Worm (Caenorhabditis elegans) whole organism, early embryonic: ENCODE measurements around the gene acer-1.

Source experiments
- B0310.2 ChIP-seq: sonication (generic microtip); optimal IDR thresholded peaks from 2 replicates; lab custom pipeline; 2016; ENCODE audit warnings: mild to moderate bottlenecking, missing genetic modification characterization, missing compliant biosample characterization
- F13C5.2 ChIP-seq: sonication (generic microtip); optimal IDR thresholded peaks from 2 replicates; lab custom pipeline; 2017; ENCODE audit warnings: mild to moderate bottlenecking, missing genetic modification characterization, inconsistent platforms, missing compliant biosample characterization
- ama-1 ChIP-seq: fragments of 150-350 bp; optimal IDR thresholded peaks from 2 replicates; lab custom pipeline; 2014
- ceh-13 ChIP-seq: fragments of 200-800 bp; sonication (Bioruptor generic); optimal IDR thresholded peaks from 2 replicates; lab custom pipeline; 2018; ENCODE audit warnings: mild to moderate bottlenecking, missing genetic modification characterization, missing compliant biosample characterization
- flt-1 ChIP-seq: fragments of 200-800 bp; sonication (Bioruptor generic); IDR thresholded peaks from 2 replicates; pipeline ENCODE4 v1.3.6; 2022; ENCODE audit warnings: missing genetic modification characterization, missing compliant biosample characterization
- hmbx-1 ChIP-seq: sonication (generic microtip); optimal IDR thresholded peaks from 2 replicates; lab custom pipeline; 2016; ENCODE audit warnings: mild to moderate bottlenecking, missing genetic modification characterization, missing compliant biosample characterization
- hmg-4 ChIP-seq: fragments of 200-800 bp; sonication (Bioruptor generic); optimal IDR thresholded peaks from 2 replicates; lab custom pipeline; 2018; ENCODE audit warnings: mild to moderate bottlenecking, missing genetic modification characterization, missing compliant biosample characterization
- pes-1 ChIP-seq: fragments of 200-800 bp; sonication (Bioruptor generic); IDR thresholded peaks from 2 replicates; pipeline ENCODE4 v1.3.6; 2022; ENCODE audit warnings: missing genetic modification reagents, missing genetic modification characterization, missing compliant biosample characterization
- scrt-1 ChIP-seq: fragments of 200-800 bp; sonication (Bioruptor generic); IDR thresholded peaks from 2 replicates; pipeline ENCODE4 v1.3.6; 2022; ENCODE audit warnings: missing genetic modification characterization, missing compliant biosample characterization
- sea-1 ChIP-seq: fragments of 200-800 bp; sonication (Bioruptor generic); conservative IDR thresholded peaks from 2 replicates; pipeline ENCODE4 v1.3.6; 2022; ENCODE audit warnings: missing genetic modification characterization, missing compliant biosample characterization
- tbx-37 ChIP-seq: fragments of 200-800 bp; sonication (Bioruptor generic); conservative IDR thresholded peaks from 2 replicates; pipeline ENCODE4 v1.3.6; 2022; ENCODE audit warnings: missing genetic modification reagents, missing genetic modification characterization, missing compliant biosample characterization
- tra-4 ChIP-seq: sonication (generic microtip); optimal IDR thresholded peaks from 2 replicates; lab custom pipeline; 2017; ENCODE audit warnings: missing genetic modification characterization, missing compliant biosample characterization

DNA sequence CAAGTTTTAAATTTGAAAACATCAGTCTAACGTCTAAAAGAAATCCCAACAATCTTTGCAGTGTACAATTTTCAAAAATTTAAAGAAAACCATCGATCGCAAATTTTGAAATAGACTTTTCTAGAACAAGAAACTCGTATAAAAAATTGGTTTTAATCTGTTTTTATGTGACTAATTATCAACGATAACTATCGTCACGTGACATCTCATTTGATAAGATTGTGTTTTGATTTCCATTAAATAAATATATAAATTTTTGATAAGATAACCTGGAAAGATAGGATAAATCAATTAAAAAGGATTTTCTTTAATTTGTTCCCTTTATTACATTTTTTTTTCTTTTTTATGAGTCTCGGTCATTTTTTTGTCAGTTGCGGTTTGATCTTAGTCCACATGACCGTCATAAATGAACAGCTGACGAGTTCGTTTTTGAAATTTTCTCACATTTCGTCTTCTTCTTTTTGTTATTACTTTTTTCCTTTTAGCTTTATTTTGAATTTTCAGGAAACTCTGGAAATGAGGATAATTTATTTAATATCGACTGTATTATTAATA, 19.4 kb upstream of the acer-1 start, which contains the start of gene asm-1:
- no peak for TF ChIP-seq ama-1
- TF ChIP-seq B0310.2 (tag; lab: Kevin White, UChicago), result no peak
- no peak for TF ChIP-seq F13C5.2
- TF ChIP-seq flt-1 (GFP tag; lab: Robert Waterston, UW), result no peak
- TF ChIP-seq sea-1 (GFP tag; lab: Robert Waterston, UW), result no peak
- TF ChIP-seq scrt-1, result no peak
- TF ChIP-seq tra-4 (tag; lab: Kevin White, UChicago), result no peak
- TF ChIP-seq tbx-37 (GFP tag; lab: Robert Waterston, UW), result no peak
- TF ChIP-seq hmbx-1, result no peak
- no peak for TF ChIP-seq hmg-4 (GFP tag; lab: Kevin White, UChicago)
- TF ChIP-seq ceh-13, result no peak
- TF ChIP-seq pes-1 (GFP tag; lab: Robert Waterston, UW), result no peak
